Fruit fly (Drosophila melanogaster): ENCODE results near the gene CG5892.
A peak's percentile ranks its signal among the peaks of the same experiment; 100 is the strongest.

The CG5892 gene

DNA sequence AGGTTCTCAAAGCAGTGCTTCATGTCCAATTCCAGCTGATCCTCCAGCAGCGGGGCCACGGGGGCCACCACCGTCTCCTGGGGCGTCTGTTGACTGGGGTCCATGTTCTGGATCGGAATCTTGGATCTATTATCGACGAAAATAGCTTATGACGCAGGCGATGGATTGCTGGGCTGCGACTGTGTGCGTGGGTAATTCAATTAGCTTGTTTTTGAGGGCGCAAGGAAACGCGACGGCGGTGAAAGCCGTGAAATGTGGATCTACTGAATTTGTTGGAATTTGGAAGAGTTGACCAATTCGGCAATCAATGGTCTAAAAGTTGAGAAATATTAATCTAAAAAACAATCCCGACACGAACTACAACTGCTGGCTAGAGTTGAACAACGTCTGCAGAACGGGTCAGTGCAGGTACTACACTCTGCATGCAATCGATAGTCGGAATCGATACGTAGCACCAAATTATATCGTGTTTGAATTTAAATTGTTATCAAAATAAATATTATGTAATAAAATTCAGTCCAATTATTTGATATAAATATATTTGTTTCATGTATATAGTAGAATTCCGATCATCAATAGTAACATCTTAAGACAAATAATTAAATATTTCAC, 31.1 kb downstream of the CG5892 start, which contains the start of gene CG3308 (continued):
- TF ChIP-seq Hr83 (GFP tag; optimal IDR thresholded peaks at IDR 0.05; ENCODE audit: poor library complexity, severe bottlenecking) (peak; percentile 85), Sp1 (GFP tag; optimal IDR thresholded peaks at IDR 0.05) (peak; percentile 22), Vsx2 (GFP tag; optimal IDR thresholded peaks at IDR 0.05; ENCODE audit: partially characterized antibody) (no peak), dmrt93B (GFP tag; optimal IDR thresholded peaks at IDR 0.05) (no peak), dsf (GFP tag; optimal IDR thresholded peaks at IDR 0.05; ENCODE audit: borderline replicate concordance) (no peak), sage (GFP tag; optimal IDR thresholded peaks at IDR 0.05) (peak; percentile 3), tai (GFP tag; optimal IDR thresholded peaks at IDR 0.05) (no peak), Mio (GFP tag; optimal IDR thresholded peaks at IDR 0.05) (no peak), sv (GFP tag; optimal IDR thresholded peaks at IDR 0.05) (peak; percentile 8)

- TF ChIP-seq OdsH (GFP tag; optimal IDR thresholded peaks at IDR 0.05) (no peak), psq (GFP tag; optimal IDR thresholded peaks at IDR 0.05) (no peak), usp (GFP tag; optimal IDR thresholded peaks at IDR 0.05) (no peak), woc (GFP tag; optimal IDR thresholded peaks at IDR 0.05) (no peak), Dfd (GFP tag; optimal IDR thresholded peaks at IDR 0.05) (no peak), rgr (GFP tag; optimal IDR thresholded peaks at IDR 0.05) (no peak), CrebA (GFP tag; optimal IDR thresholded peaks at IDR 0.05; ENCODE audit: borderline replicate concordance) (no peak), sv (GFP tag; optimal IDR thresholded peaks at IDR 0.05) (no peak), ey (GFP tag; optimal IDR thresholded peaks at IDR 0.05) (no peak)
These were observed 32.5 kb downstream of the CG5892 start for dm6 chr3R:21274870-21275269.

- TF ChIP-seq Rel (GFP tag; optimal IDR thresholded peaks at IDR 0.05): no peak
- peak; percentile 94 for TF ChIP-seq Rel (tag; optimal IDR thresholded peaks at IDR 0.05)
- peak; percentile 82 for TF ChIP-seq fru (GFP tag; optimal IDR thresholded peaks at IDR 0.05)
- TF ChIP-seq Hnf4 (GFP tag; optimal IDR thresholded peaks at IDR 0.05): peak; percentile 36
- no peak for TF ChIP-seq HLH106 (tag; optimal IDR thresholded peaks at IDR 0.05)
These were observed 33.7 kb downstream of the CG5892 start, which contains the start of gene CG3301 for dm6 chr3R:21276111-21276510. TSS of gene CG3301 (minus strand) at chr3R:21276249.

DNA sequence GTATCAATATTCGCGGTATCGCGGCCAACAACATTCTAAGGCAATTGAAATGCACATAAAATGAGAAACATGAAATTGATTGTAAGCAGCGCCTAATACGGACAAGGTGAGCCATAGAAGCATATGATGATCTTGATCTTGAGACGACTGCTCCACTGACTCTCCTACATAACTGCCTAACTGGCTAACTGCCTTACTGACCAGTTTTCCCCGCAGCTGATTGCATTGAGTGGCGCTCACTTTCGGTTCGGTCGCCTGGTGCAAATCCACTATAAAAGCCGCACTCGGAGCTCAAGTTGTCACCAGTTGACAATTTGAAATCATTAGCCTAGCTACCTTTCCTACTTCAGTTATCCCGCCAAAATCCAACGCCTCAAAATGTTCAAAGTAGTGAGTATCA, 40.5 kb downstream of the CG5892 start, which contains the start of gene CG17298:
Gene CG17298, plus strand, starts transcription at position 301 of the 400 bp plus-strand sequence.
- TF ChIP-seq Abd-B (GFP tag; optimal IDR thresholded peaks at IDR 0.05): no peak
- TF ChIP-seq brk (GFP tag; optimal IDR thresholded peaks at IDR 0.05): no peak

- TF ChIP-seq sage (GFP tag; optimal IDR thresholded peaks at IDR 0.05) (no peak), GATAd (GFP tag; optimal IDR thresholded peaks at IDR 0.05) (no peak), rgr (GFP tag; optimal IDR thresholded peaks at IDR 0.05) (no peak), CrebA (GFP tag; optimal IDR thresholded peaks at IDR 0.05; ENCODE audit: borderline replicate concordance) (no peak), N (GFP tag; optimal IDR thresholded peaks at IDR 0.05) (no peak)
These were observed 46.0 kb downstream of the CG5892 start for dm6 chr3R:21288462-21288861.

dm6 chr3R:21289071-21289613, 46.7 kb downstream of the CG5892 start:
- TF ChIP-seq Sp1 (GFP tag; optimal IDR thresholded peaks at IDR 0.05) (no peak), pan (optimal IDR thresholded peaks at IDR 0.05) (no peak), Dfd (GFP tag; optimal IDR thresholded peaks at IDR 0.05) (no peak), Dif (GFP tag; optimal IDR thresholded peaks at IDR 0.05; ENCODE audit: partially characterized antibody) (peak; percentile 31), rgr (GFP tag; optimal IDR thresholded peaks at IDR 0.05) (no peak), dl (GFP tag; optimal IDR thresholded peaks at IDR 0.05; ENCODE audit: insufficient read depth in 1 of 2, partially characterized antibody in 2 of 2) (peak in 1 of 2 experiments; percentile 3), Mio (GFP tag; optimal IDR thresholded peaks at IDR 0.05) (no peak), CG9705 (GFP tag; optimal IDR thresholded peaks at IDR 0.05) (no peak), Myc (optimal IDR thresholded peaks at IDR 0.05) (no peak)
